Fruit fly (Drosophila melanogaster) whole organism, prepupa: ENCODE results near the gene GC1.

Source experiments
- CG11762 ChIP-seq: fragments of 200-800 bp; sonication (Bioruptor generic); optimal IDR thresholded peaks from 3 replicates; lab custom pipeline; 2016; ENCODE audit warnings: missing biosample characterization, missing genetic modification characterization; ENCODE audit not compliant: insufficient read depth
- CG11902 ChIP-seq: fragments of 200-800 bp; sonication (Bioruptor generic); optimal IDR thresholded peaks from 3 replicates; lab custom pipeline; 2016; ENCODE audit warnings: missing biosample characterization, missing genetic modification characterization
- CG15336 ChIP-seq: fragments of 200-800 bp; sonication (Bioruptor generic); IDR thresholded peaks from 2 replicates; pipeline ENCODE4 v1.3.6; 2022; ENCODE audit warnings: missing biosample characterization, missing genetic modification characterization
- CG6808 ChIP-seq: fragments of 200-800 bp; sonication (Bioruptor generic); optimal IDR thresholded peaks from 3 replicates; lab custom pipeline; 2017; ENCODE audit warnings: missing biosample characterization, missing genetic modification characterization, mild to moderate bottlenecking, moderate library complexity, missing genetic modification reagents
- CG6854 ChIP-seq: fragments of 200-800 bp; sonication (Bioruptor generic); optimal IDR thresholded peaks from 2 replicates; lab custom pipeline; 2017; ENCODE audit warnings: missing biosample characterization, mild to moderate bottlenecking, missing genetic modification characterization
- CG9139 ChIP-seq: fragments of 200-800 bp; sonication (Bioruptor generic); optimal IDR thresholded peaks from 3 replicates; lab custom pipeline; 2017; ENCODE audit warnings: missing biosample characterization, mild to moderate bottlenecking, missing genetic modification characterization
- Lpt ChIP-seq: fragments of 200-800 bp; sonication (Bioruptor generic); optimal IDR thresholded peaks from 3 replicates; lab custom pipeline; 2016; ENCODE audit warnings: missing biosample characterization, missing genetic modification characterization
- OdsH ChIP-seq: fragments of 200-800 bp; sonication (Bioruptor generic); optimal IDR thresholded peaks from 3 replicates; lab custom pipeline; 2016; ENCODE audit warnings: missing biosample characterization, missing genetic modification characterization
- achi ChIP-seq: fragments of 200-800 bp; sonication (Bioruptor generic); optimal IDR thresholded peaks from 3 replicates; lab custom pipeline; 2016; ENCODE audit warnings: missing biosample characterization, missing genetic modification characterization
- acj6 ChIP-seq: fragments of 200-800 bp; sonication (Bioruptor generic); optimal IDR thresholded peaks from 3 replicates; lab custom pipeline; 2016; ENCODE audit warnings: missing biosample characterization, missing genetic modification characterization
- cyc ChIP-seq: fragments of 200-800 bp; sonication (Bioruptor generic); optimal IDR thresholded peaks from 3 replicates; lab custom pipeline; 2016; ENCODE audit warnings: missing biosample characterization, missing genetic modification characterization

- peak; percentile 9 for TF ChIP-seq CG6808
- peak; percentile 15 for TF ChIP-seq achi (GFP tag; lab: Kevin White, UChicago)
- TF ChIP-seq acj6: no peak
- no peak for TF ChIP-seq CG11762 (GFP tag; lab: Kevin White, UChicago)
- no peak for TF ChIP-seq Lpt (GFP tag; lab: Kevin White, UChicago)
- TF ChIP-seq OdsH: peak; percentile 24
- TF ChIP-seq CG11902 (GFP tag; lab: Kevin White, UChicago): no peak
- no peak for TF ChIP-seq CG9139 (GFP tag; lab: Kevin White, UChicago)
- TF ChIP-seq cyc: no peak
- TF ChIP-seq CG15336 (GFP tag; lab: Robert Waterston, UW): no peak; the same call in 1 of the 2 replicates
- peak; percentile 2 for TF ChIP-seq CG6854 (GFP tag; lab: Kevin White, UChicago)
Measured at dm6 chr3R:11967262-11968029, at the start of gene GC1, which contains the start of gene CG12213.
